Worm (Caenorhabditis elegans) whole organism, mixed stage, embryonic: ENCODE results near the gene R04B5.1.

Source experiments
- M03D4.4 ChIP-seq: sonication (generic microtip); optimal IDR thresholded peaks from 2 replicates; lab custom pipeline; 2017; ENCODE audit warnings: mild to moderate bottlenecking, missing genetic modification characterization, missing compliant biosample characterization
- bed-3 ChIP-seq: fragments of 200-800 bp; sonication (Bioruptor generic); optimal IDR thresholded peaks from 3 replicates; lab custom pipeline; 2018; ENCODE audit warnings: mild to moderate bottlenecking, missing genetic modification characterization, moderate library complexity, missing compliant biosample characterization
- ceh-39 ChIP-seq: fragments of 150-350 bp; optimal IDR thresholded peaks from 2 replicates; lab custom pipeline; 2014; ENCODE audit warnings: missing biosample characterization, missing genetic modification characterization
- ceh-43 ChIP-seq: fragments of 200-800 bp; sonication (Bioruptor generic); optimal IDR thresholded peaks from 2 replicates; lab custom pipeline; 2018; ENCODE audit warnings: mild to moderate bottlenecking, missing genetic modification characterization, moderate library complexity, missing compliant biosample characterization
- ces-1 ChIP-seq: fragments of 150-350 bp; optimal IDR thresholded peaks from 2 replicates; lab custom pipeline; 2014; ENCODE audit warnings: missing biosample characterization, missing genetic modification reagents, missing genetic modification characterization
- cnd-1 ChIP-seq: fragments of 200-800 bp; sonication (Bioruptor generic); optimal IDR thresholded peaks from 2 replicates; lab custom pipeline; 2018; ENCODE audit warnings: mild to moderate bottlenecking, missing genetic modification characterization, missing compliant biosample characterization
- drap-1 ChIP-seq: fragments of 200-800 bp; sonication (Bioruptor generic); optimal IDR thresholded peaks from 3 replicates; lab custom pipeline; 2018; ENCODE audit warnings: mild to moderate bottlenecking, missing genetic modification characterization, missing compliant biosample characterization
- elt-1 ChIP-seq: sonication (generic microtip); optimal IDR thresholded peaks from 2 replicates; lab custom pipeline; 2017; ENCODE audit warnings: missing genetic modification characterization, mild to moderate bottlenecking, missing compliant biosample characterization, antibody characterized with exemption, moderate library complexity, borderline replicate concordance; ENCODE audit not compliant: insufficient read depth
- elt-3 ChIP-seq: fragments of 150-350 bp; optimal IDR thresholded peaks from 2 replicates; lab custom pipeline; 2014; ENCODE audit warnings: missing biosample characterization, missing genetic modification characterization
- flh-1 ChIP-seq: fragments of 200-800 bp; sonication (Bioruptor generic); optimal IDR thresholded peaks from 2 replicates; lab custom pipeline; 2018; ENCODE audit warnings: mild to moderate bottlenecking, missing genetic modification characterization, moderate library complexity, missing compliant biosample characterization
- ham-2 ChIP-seq: fragments of 200-800 bp; sonication (Bioruptor generic); optimal IDR thresholded peaks from 2 replicates; lab custom pipeline; 2018; ENCODE audit warnings: mild to moderate bottlenecking, missing genetic modification characterization, missing compliant biosample characterization
- hlh-1 ChIP-seq: fragments of 150-350 bp; optimal IDR thresholded peaks from 2 replicates; lab custom pipeline; 2014; ENCODE audit warnings: missing biosample characterization, missing genetic modification reagents, missing genetic modification characterization
- lin-13 ChIP-seq: fragments of 150-350 bp; optimal IDR thresholded peaks from 2 replicates; lab custom pipeline; 2014; ENCODE audit warnings: missing biosample characterization, missing genetic modification characterization
- lin-32 ChIP-seq: fragments of 200-800 bp; sonication (Bioruptor generic); optimal IDR thresholded peaks from 2 replicates; lab custom pipeline; 2018; ENCODE audit warnings: mild to moderate bottlenecking, missing genetic modification characterization, missing compliant biosample characterization
- lsy-2 ChIP-seq: fragments of 150-350 bp; optimal IDR thresholded peaks from 2 replicates; lab custom pipeline; 2014; ENCODE audit warnings: missing biosample characterization, missing genetic modification characterization
- mab-5 ChIP-seq: fragments of 150-350 bp; optimal IDR thresholded peaks from 2 replicates; lab custom pipeline; 2014; ENCODE audit warnings: missing biosample characterization, missing genetic modification characterization
- mep-1 ChIP-seq: fragments of 150-350 bp; optimal IDR thresholded peaks from 2 replicates; lab custom pipeline; 2017; ENCODE audit warnings: missing biosample characterization, missing genetic modification reagents, missing genetic modification characterization, inconsistent platforms
- mls-2 ChIP-seq: sonication (generic microtip); optimal IDR thresholded peaks from 2 replicates; lab custom pipeline; 2016; ENCODE audit warnings: mild to moderate bottlenecking, missing genetic modification characterization, moderate library complexity, missing compliant biosample characterization
- nhr-2 ChIP-seq: fragments of 150-350 bp; optimal IDR thresholded peaks from 2 replicates; lab custom pipeline; 2014; ENCODE audit warnings: missing biosample characterization, missing genetic modification characterization
- nhr-237 ChIP-seq: fragments of 150-350 bp; optimal IDR thresholded peaks from 2 replicates; lab custom pipeline; 2014; ENCODE audit warnings: missing biosample characterization, missing genetic modification characterization
- nhr-28 ChIP-seq: fragments of 150-350 bp; optimal IDR thresholded peaks from 2 replicates; lab custom pipeline; 2014; ENCODE audit warnings: missing biosample characterization, missing genetic modification characterization
- nhr-76 ChIP-seq: sonication (generic microtip); optimal IDR thresholded peaks from 2 replicates; lab custom pipeline; 2017; ENCODE audit warnings: missing biosample characterization, missing genetic modification characterization
- sem-2 ChIP-seq: fragments of 200-800 bp; sonication (Bioruptor generic); optimal IDR thresholded peaks from 2 replicates; lab custom pipeline; 2018; ENCODE audit warnings: mild to moderate bottlenecking, missing genetic modification characterization, missing compliant biosample characterization
- snpc-4 ChIP-seq: fragments of 150-350 bp; optimal IDR thresholded peaks from 2 replicates; lab custom pipeline; 2014; ENCODE audit warnings: missing biosample characterization, missing genetic modification characterization
- tbx-8 ChIP-seq: fragments of 200-800 bp; sonication (Bioruptor generic); optimal IDR thresholded peaks from 2 replicates; lab custom pipeline; 2018; ENCODE audit warnings: mild to moderate bottlenecking, missing genetic modification characterization, moderate library complexity, missing compliant biosample characterization
- unc-120 ChIP-seq: sonication (generic microtip); optimal IDR thresholded peaks from 2 replicates; lab custom pipeline; 2017; ENCODE audit warnings: missing genetic modification characterization, missing compliant biosample characterization; ENCODE audit not compliant: poor library complexity, severe bottlenecking
- unc-39 ChIP-seq: fragments of 150-350 bp; optimal IDR thresholded peaks from 2 replicates; lab custom pipeline; 2014; ENCODE audit warnings: missing biosample characterization, missing genetic modification characterization
- unc-62 ChIP-seq: fragments of 150-350 bp; optimal IDR thresholded peaks from 2 replicates; lab custom pipeline; 2014; ENCODE audit warnings: missing biosample characterization, missing genetic modification reagents, missing genetic modification characterization
- zip-8 ChIP-seq: fragments of 150-350 bp; optimal IDR thresholded peaks from 2 replicates; lab custom pipeline; 2014; ENCODE audit warnings: missing biosample characterization, missing genetic modification characterization
- ztf-11 ChIP-seq: fragments of 150-350 bp; optimal IDR thresholded peaks from 2 replicates; lab custom pipeline; 2014; ENCODE audit warnings: missing biosample characterization, missing genetic modification characterization

The R04B5.1 gene

ce11 chrV:10117465-10117864 is 39.3 kb upstream of the R04B5.1 start, which contains the start of gene C08B6.5:
TSS of gene C08B6.5 (plus strand) at chrV:10117765.
- TF ChIP-seq hlh-1 (tag; lab: Kevin White, UChicago): no peak
- TF ChIP-seq ces-1 (GFP tag; lab: Kevin White, UChicago): no peak
- TF ChIP-seq nhr-28 (tag; lab: Kevin White, UChicago): no peak
- TF ChIP-seq cnd-1: no peak
- TF ChIP-seq unc-120 (tag; lab: Kevin White, UChicago): no peak
- TF ChIP-seq unc-39: no peak
- no peak for TF ChIP-seq nhr-2
- TF ChIP-seq mab-5 (tag; lab: Kevin White, UChicago): no peak
- no peak for TF ChIP-seq ztf-11 (tag; lab: Kevin White, UChicago)
- no peak for TF ChIP-seq elt-1 (tag; lab: Kevin White, UChicago)
- TF ChIP-seq elt-3 (tag; lab: Kevin White, UChicago): no peak
- TF ChIP-seq bed-3 (GFP tag; lab: Kevin White, UChicago): no peak
- no peak for TF ChIP-seq lin-13 (tag; lab: Kevin White, UChicago)
- no peak for TF ChIP-seq mep-1

ce11 chrV:10114329-10114728 is 36.2 kb upstream of the R04B5.1 start, which contains the start of gene cht-5:
TSS of gene cht-5 (plus strand) at chrV:10114629.
- no peak for TF ChIP-seq snpc-4 (tag; lab: Kevin White, UChicago)

- no peak for TF ChIP-seq sem-2 (GFP tag; lab: Kevin White, UChicago)
Observed at ce11 chrV:10112187-10112586, 34.0 kb upstream of the R04B5.1 start, which contains the start of gene C08B6.3. TSS of gene C08B6.3 (minus strand) at chrV:10112287.

- no peak for TF ChIP-seq M03D4.4 (tag; lab: Kevin White, UChicago)
- no peak for TF ChIP-seq unc-39
- TF ChIP-seq cnd-1: no peak
- no peak for TF ChIP-seq nhr-237
- TF ChIP-seq lin-13 (tag; lab: Kevin White, UChicago): no peak
- TF ChIP-seq ces-1 (GFP tag; lab: Kevin White, UChicago): no peak
- TF ChIP-seq lin-32: no peak
- TF ChIP-seq nhr-28 (tag; lab: Kevin White, UChicago): no peak
- TF ChIP-seq ham-2 (GFP tag; lab: Kevin White, UChicago): no peak
- no peak for TF ChIP-seq unc-62 (GFP tag; lab: Kevin White, UChicago)
- no peak for TF ChIP-seq mls-2 (tag; lab: Kevin White, UChicago)
- no peak for TF ChIP-seq hlh-1 (tag; lab: Kevin White, UChicago)
- TF ChIP-seq nhr-2: no peak
- no peak for TF ChIP-seq zip-8
Observed at ce11 chrV:10111129-10111528, 33.0 kb upstream of the R04B5.1 start.

ce11 chrV:10107309-10107708 is 29.2 kb upstream of the R04B5.1 start, which contains the start of gene C08B6.11:
TSS of gene C08B6.11 (plus strand) at chrV:10107609.
- TF ChIP-seq nhr-28 (tag; lab: Kevin White, UChicago) (no peak), lsy-2 (no peak), nhr-237 (no peak), ceh-43 (no peak), nhr-76 (tag; lab: Kevin White, UChicago) (no peak), ceh-39 (tag; lab: Kevin White, UChicago) (no peak), elt-3 (tag; lab: Kevin White, UChicago) (no peak), unc-39 (no peak), cnd-1 (no peak), mls-2 (tag; lab: Kevin White, UChicago) (no peak), drap-1 (GFP tag; lab: Kevin White, UChicago) (no peak), mab-5 (tag; lab: Kevin White, UChicago) (no peak), flh-1 (no peak), ztf-11 (tag; lab: Kevin White, UChicago) (no peak), hlh-1 (tag; lab: Kevin White, UChicago) (no peak), tbx-8 (GFP tag; lab: Kevin White, UChicago) (no peak)

ce11 chrV:10105412-10105811 is 27.3 kb upstream of the R04B5.1 start, which contains the start of gene C08B6.2:
TSS of gene C08B6.2 (plus strand) at chrV:10105712.
- TF ChIP-seq ham-2 (GFP tag; lab: Kevin White, UChicago): no peak
- TF ChIP-seq unc-62 (GFP tag; lab: Kevin White, UChicago): no peak
- TF ChIP-seq bed-3 (GFP tag; lab: Kevin White, UChicago): no peak
- TF ChIP-seq unc-39: no peak
